Worm (Caenorhabditis elegans): ENCODE results near the gene Y53C12B.7.

DNA sequence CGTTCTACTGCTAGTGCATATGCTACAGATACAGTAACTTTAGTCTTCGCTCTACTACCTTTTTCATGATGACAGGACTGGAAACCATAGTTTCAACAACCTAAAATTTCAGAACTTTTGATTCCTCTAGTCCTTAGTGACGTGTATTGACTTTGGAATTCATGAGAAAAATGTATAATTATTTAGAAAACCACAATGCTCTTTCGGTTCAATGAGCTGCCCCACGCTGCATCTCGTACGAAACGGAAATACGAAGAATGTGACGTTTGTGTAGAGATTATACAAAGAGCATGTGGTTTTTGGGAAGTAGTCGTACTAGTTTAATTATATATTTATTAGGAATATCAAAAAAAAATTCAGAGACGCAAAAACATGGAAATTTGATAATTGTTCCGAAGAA, 25.5 kb upstream of the Y53C12B.7 start:
- TF ChIP-seq ama-1 (optimal IDR thresholded peaks at IDR 0.05) (no peak), ceh-36 (tag; optimal IDR thresholded peaks at IDR 0.05) (no peak), hmg-4 (GFP tag; optimal IDR thresholded peaks at IDR 0.05) (no peak), hmbx-1 (tag; optimal IDR thresholded peaks at IDR 0.05) (no peak), B0310.2 (tag; optimal IDR thresholded peaks at IDR 0.05) (no peak), flt-1 (GFP tag; IDR thresholded peaks at IDR 0.05) (no peak), pes-1 (GFP tag; IDR thresholded peaks at IDR 0.05) (no peak), hnd-1 (tag; optimal IDR thresholded peaks at IDR 0.05) (no peak)
